Fruit fly (Drosophila melanogaster) whole organism, embryonic: ENCODE measurements around the gene Neu2.

ENCODE experiments used
- Abd-B ChIP-seq: fragments of 200-800 bp; sonication (Bioruptor generic); optimal IDR thresholded peaks from 2 replicates; lab custom pipeline; 2018; ENCODE audit warnings: missing biosample characterization, mild to moderate bottlenecking, missing genetic modification characterization, moderate library complexity
- Antp ChIP-seq: fragments of 200-800 bp; sonication (Bioruptor generic); optimal IDR thresholded peaks from 3 replicates; lab custom pipeline; 2016; ENCODE audit warnings: missing biosample characterization, missing genetic modification characterization
- B-H2 ChIP-seq: fragments of 200-800 bp; sonication (Bioruptor generic); optimal IDR thresholded peaks from 2 replicates; lab custom pipeline; 2018; ENCODE audit warnings: missing biosample characterization, mild to moderate bottlenecking, missing genetic modification characterization
- CG10321 ChIP-seq: fragments of 200-800 bp; sonication (Bioruptor generic); IDR thresholded peaks from 2 replicates; pipeline ENCODE4 v1.3.6; 2022; ENCODE audit warnings: missing biosample characterization, missing genetic modification characterization
- CG10565 ChIP-seq: fragments of 200-800 bp; sonication (Bioruptor generic); optimal IDR thresholded peaks from 3 replicates; lab custom pipeline; 2016; ENCODE audit warnings: missing biosample characterization, mild to moderate bottlenecking, missing genetic modification characterization
- CG10654 ChIP-seq: fragments of 200-800 bp; sonication (Bioruptor generic); optimal IDR thresholded peaks from 2 replicates; lab custom pipeline; 2016; ENCODE audit warnings: missing biosample characterization, missing genetic modification characterization
- CG11504 ChIP-seq: fragments of 200-800 bp; sonication (Bioruptor generic); optimal IDR thresholded peaks from 3 replicates; lab custom pipeline; 2019; ENCODE audit warnings: missing biosample characterization, mild to moderate bottlenecking, missing genetic modification characterization, moderate library complexity
- CG13424 ChIP-seq: fragments of 200-800 bp; sonication (Bioruptor generic); optimal IDR thresholded peaks from 2 replicates; lab custom pipeline; 2019; ENCODE audit warnings: missing biosample characterization, mild to moderate bottlenecking, missing genetic modification characterization, moderate library complexity
- CG13624 ChIP-seq: fragments of 200-800 bp; sonication (Bioruptor generic); optimal IDR thresholded peaks from 2 replicates; lab custom pipeline; 2016; ENCODE audit warnings: missing biosample characterization, missing genetic modification characterization
- CG13894 ChIP-seq: fragments of 200-800 bp; sonication (Bioruptor generic); optimal IDR thresholded peaks from 3 replicates; lab custom pipeline; 2018; ENCODE audit warnings: missing biosample characterization, mild to moderate bottlenecking, missing genetic modification characterization, moderate library complexity
- CG14441 ChIP-seq: fragments of 200-800 bp; sonication (Bioruptor generic); IDR thresholded peaks from 2 replicates; pipeline ENCODE4 v1.3.6; 2022; ENCODE audit warnings: missing biosample characterization, missing genetic modification characterization
- CG16863 ChIP-seq: fragments of 200-800 bp; sonication (Bioruptor generic); optimal IDR thresholded peaks from 3 replicates; lab custom pipeline; 2016; ENCODE audit warnings: missing biosample characterization, missing genetic modification characterization
- CG2120 ChIP-seq: fragments of 200-800 bp; sonication (Bioruptor generic); optimal IDR thresholded peaks from 3 replicates; lab custom pipeline; 2016; ENCODE audit warnings: missing biosample characterization, missing genetic modification characterization
- CG2678 ChIP-seq: fragments of 200-800 bp; sonication (Bioruptor generic); optimal IDR thresholded peaks from 3 replicates; lab custom pipeline; 2019; ENCODE audit warnings: missing biosample characterization, mild to moderate bottlenecking, missing genetic modification characterization, moderate library complexity
- CG34376 ChIP-seq: fragments of 200-800 bp; sonication (Bioruptor generic); optimal IDR thresholded peaks from 2 replicates; lab custom pipeline; 2018; ENCODE audit warnings: missing biosample characterization, mild to moderate bottlenecking, missing genetic modification characterization
- CG4820 ChIP-seq: fragments of 200-800 bp; sonication (Bioruptor generic); optimal IDR thresholded peaks from 3 replicates; lab custom pipeline; 2016; ENCODE audit warnings: missing biosample characterization, missing genetic modification characterization
- CG7963 ChIP-seq: fragments of 200-800 bp; sonication (Bioruptor generic); IDR thresholded peaks from 3 replicates; pipeline ENCODE4 v1.3.6; 2022; ENCODE audit warnings: missing biosample characterization, missing genetic modification characterization; ENCODE audit not compliant: partially characterized antibody
- CG7987 ChIP-seq: fragments of 200-800 bp; sonication (Bioruptor generic); optimal IDR thresholded peaks from 2 replicates; lab custom pipeline; 2018; ENCODE audit warnings: missing biosample characterization, mild to moderate bottlenecking, missing genetic modification characterization, moderate library complexity
- CG9215 ChIP-seq: fragments of 200-800 bp; sonication (Bioruptor generic); IDR thresholded peaks from 2 replicates; pipeline ENCODE4 v1.3.6; 2022; ENCODE audit warnings: missing biosample characterization, missing genetic modification characterization
- Dip3 ChIP-seq: fragments of 200-800 bp; sonication (Bioruptor generic); optimal IDR thresholded peaks from 3 replicates; lab custom pipeline; 2016; ENCODE audit warnings: missing biosample characterization, missing genetic modification characterization
- HLH4C ChIP-seq: fragments of 200-800 bp; sonication (Bioruptor generic); IDR thresholded peaks from 3 replicates; pipeline ENCODE4 v1.3.6; 2022; ENCODE audit warnings: missing biosample characterization, missing genetic modification characterization; ENCODE audit not compliant: partially characterized antibody
- Hr3 ChIP-seq: fragments of 200-800 bp; sonication (Bioruptor generic); optimal IDR thresholded peaks from 3 replicates; lab custom pipeline; 2016; ENCODE audit warnings: missing biosample characterization, missing genetic modification characterization
- Hr39 ChIP-seq: fragments of >200 bp; optimal IDR thresholded peaks from 2 replicates; lab custom pipeline; 2017
- Lpt ChIP-seq: fragments of >200 bp; optimal IDR thresholded peaks from 2 replicates; lab custom pipeline; 2018; ENCODE audit warnings: missing biosample characterization, missing genetic modification characterization
- Mrtf ChIP-seq: fragments of 200-800 bp; sonication (Bioruptor generic); IDR thresholded peaks from 3 replicates; pipeline ENCODE4 v1.3.6; 2022; ENCODE audit warnings: missing biosample characterization, missing genetic modification characterization
- Myb ChIP-seq: fragments of 200-800 bp; sonication (Bioruptor generic); optimal IDR thresholded peaks from 2 replicates; lab custom pipeline; 2016; ENCODE audit warnings: missing biosample characterization, missing genetic modification characterization
- Nf-YB ChIP-seq: fragments of 200-800 bp; sonication (Bioruptor generic); optimal IDR thresholded peaks from 3 replicates; lab custom pipeline; 2019; ENCODE audit warnings: missing biosample characterization, mild to moderate bottlenecking, missing genetic modification characterization, moderate library complexity
- Nf-YC ChIP-seq: fragments of 200-800 bp; optimal IDR thresholded peaks from 3 replicates; lab custom pipeline; 2019; ENCODE audit warnings: missing biosample characterization, mild to moderate bottlenecking, missing genetic modification characterization, moderate library complexity
- Ptx1 ChIP-seq: fragments of 200-800 bp; sonication (Bioruptor generic); IDR thresholded peaks from 2 replicates; pipeline ENCODE4 v1.3.6; 2022; ENCODE audit warnings: missing biosample characterization, missing genetic modification characterization
- Side ChIP-seq: fragments of 200-800 bp; sonication (Bioruptor generic); optimal IDR thresholded peaks from 2 replicates; lab custom pipeline; 2016; ENCODE audit warnings: missing biosample characterization, missing genetic modification characterization
- Sox102F ChIP-seq: fragments of 200-800 bp; sonication (Bioruptor generic); optimal IDR thresholded peaks from 2 replicates; lab custom pipeline; 2018; ENCODE audit warnings: missing biosample characterization, mild to moderate bottlenecking, missing genetic modification characterization, moderate library complexity
- Trl ChIP-seq, 3 experiments: fragments of >200 bp in 2 of 3; fragments of 200-800 bp in 1 of 3; sonication (Bioruptor generic) in 1 of 3; optimal IDR thresholded peaks; 2 replicates in 1 of 3; 3 replicates in 2 of 3; lab custom pipeline; 2016 to 2017; ENCODE audit warnings: missing biosample characterization in 1 of 3, missing genetic modification characterization in 1 of 3
- Xbp1 ChIP-seq: fragments of 200-800 bp; sonication (Bioruptor generic); optimal IDR thresholded peaks from 3 replicates; lab custom pipeline; 2016; ENCODE audit warnings: missing biosample characterization, mild to moderate bottlenecking, missing genetic modification characterization
- aop ChIP-seq: fragments of 200-800 bp; sonication (Bioruptor generic); IDR thresholded peaks from 2 replicates; pipeline ENCODE4 v1.3.6; 2022; ENCODE audit warnings: missing biosample characterization, missing genetic modification characterization
- bbx ChIP-seq: fragments of 200-800 bp; sonication (Bioruptor generic); IDR thresholded peaks from 2 replicates; pipeline ENCODE4 v1.3.6; 2022; ENCODE audit warnings: missing biosample characterization, missing genetic modification characterization; ENCODE audit not compliant: partially characterized antibody
- gem ChIP-seq: fragments of 200-800 bp; sonication (Bioruptor generic); optimal IDR thresholded peaks from 2 replicates; lab custom pipeline; 2019; ENCODE audit warnings: missing biosample characterization, mild to moderate bottlenecking, missing genetic modification characterization, moderate library complexity
- h ChIP-seq: fragments of >200 bp; optimal IDR thresholded peaks from 2 replicates; lab custom pipeline; 2017
- jigr1 ChIP-seq: fragments of 200-800 bp; sonication (Bioruptor generic); IDR thresholded peaks from 3 replicates; pipeline ENCODE4 v1.3.6; 2022; ENCODE audit warnings: missing biosample characterization, missing genetic modification characterization
- lmd ChIP-seq: fragments of 200-800 bp; sonication (Bioruptor generic); IDR thresholded peaks from 2 replicates; pipeline ENCODE4 v1.3.6; 2022; ENCODE audit warnings: missing biosample characterization, missing genetic modification characterization
- nerfin-1 ChIP-seq: fragments of 200-800 bp; sonication (Bioruptor generic); optimal IDR thresholded peaks from 3 replicates; lab custom pipeline; 2019; ENCODE audit warnings: missing biosample characterization, mild to moderate bottlenecking, missing genetic modification characterization, moderate library complexity
- nmo ChIP-seq: fragments of 200-800 bp; sonication (Bioruptor generic); optimal IDR thresholded peaks from 2 replicates; lab custom pipeline; 2018; ENCODE audit warnings: missing biosample characterization, mild to moderate bottlenecking, missing genetic modification characterization, moderate library complexity
- oc ChIP-seq: fragments of 200-800 bp; sonication (Bioruptor generic); optimal IDR thresholded peaks from 2 replicates; lab custom pipeline; 2018; ENCODE audit warnings: missing biosample characterization, mild to moderate bottlenecking, missing genetic modification characterization, moderate library complexity
- peb ChIP-seq: fragments of 200-800 bp; sonication (Bioruptor generic); IDR thresholded peaks from 2 replicates; pipeline ENCODE4 v1.3.6; 2022; ENCODE audit warnings: missing biosample characterization, missing genetic modification characterization
- pho ChIP-seq: fragments of 200-800 bp; sonication (Bioruptor generic); optimal IDR thresholded peaks from 2 replicates; lab custom pipeline; 2016; ENCODE audit warnings: missing biosample characterization, missing genetic modification characterization
- pros ChIP-seq: fragments of 200-800 bp; sonication (Bioruptor generic); optimal IDR thresholded peaks from 3 replicates; lab custom pipeline; 2019; ENCODE audit warnings: missing biosample characterization, mild to moderate bottlenecking, missing genetic modification characterization, moderate library complexity
- row ChIP-seq: fragments of 200-800 bp; sonication (Bioruptor generic); IDR thresholded peaks from 3 replicates; pipeline ENCODE4 v1.3.6; 2022; ENCODE audit warnings: missing biosample characterization, missing genetic modification characterization
- seq ChIP-seq: fragments of 200-800 bp; sonication (Bioruptor generic); IDR thresholded peaks from 2 replicates; pipeline ENCODE4 v1.3.6; 2022; ENCODE audit warnings: missing biosample characterization, missing genetic modification characterization
- stwl ChIP-seq: fragments of 200-800 bp; sonication (Bioruptor generic); optimal IDR thresholded peaks from 3 replicates; lab custom pipeline; 2018; ENCODE audit warnings: missing biosample characterization, mild to moderate bottlenecking, missing genetic modification characterization, moderate library complexity
- tll ChIP-seq, 2 experiments: fragments of 200-800 bp in 1 of 2; fragments of >200 bp in 1 of 2; sonication (Bioruptor generic) in 1 of 2; optimal IDR thresholded peaks; 2 replicates each; lab custom pipeline; 2017 to 2019; ENCODE audit warnings: missing biosample characterization in 2 of 2, missing genetic modification characterization in 2 of 2, mild to moderate bottlenecking in 1 of 2, moderate library complexity in 1 of 2
- vfl ChIP-seq: fragments of 200-800 bp; sonication (Bioruptor generic); optimal IDR thresholded peaks from 2 replicates; lab custom pipeline; 2016; ENCODE audit warnings: missing biosample characterization, missing genetic modification characterization
- vnd ChIP-seq: fragments of 200-800 bp; sonication (Bioruptor generic); IDR thresholded peaks from 3 replicates; pipeline ENCODE4 v1.3.6; 2022; ENCODE audit warnings: missing biosample characterization, missing genetic modification characterization; ENCODE audit not compliant: partially characterized antibody
- z ChIP-seq: fragments of 200-800 bp; sonication (Bioruptor generic); IDR thresholded peaks from 3 replicates; pipeline ENCODE4 v1.3.6; 2022; ENCODE audit warnings: missing biosample characterization, missing genetic modification characterization

Gene Neu2

DNA sequence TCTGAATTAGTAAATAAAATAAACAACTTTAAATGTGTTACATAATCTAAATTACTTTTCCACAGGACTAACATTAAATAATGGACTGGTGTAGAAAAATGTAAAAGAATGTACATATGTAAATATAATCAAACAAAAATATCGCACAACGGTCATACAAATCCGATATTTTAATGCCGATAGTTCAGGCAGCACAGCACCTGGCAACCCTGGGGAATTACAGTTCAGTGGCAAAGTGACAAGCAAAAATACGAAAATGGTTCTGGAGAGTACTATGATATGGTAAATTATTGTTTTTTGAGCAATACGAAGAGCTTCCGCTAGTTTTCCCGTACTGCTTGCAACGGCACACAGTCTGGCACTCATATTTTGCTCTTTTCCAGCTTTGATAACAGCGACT, 46.5 kb upstream of the Neu2 start, which contains the start of gene Rpn10 (continued):
- no peak for TF ChIP-seq Lpt (GFP tag; lab: Kevin White, UChicago)
- no peak for TF ChIP-seq h (lab: Kevin White, UChicago)
- no peak for TF ChIP-seq tll (GFP tag; optimal IDR thresholded peaks at IDR 0.05; lab: Kevin White, UChicago)
- peak; percentile 89 for TF ChIP-seq stwl (tag; lab: Kevin White, UChicago)
- TF ChIP-seq Nf-YB (GFP tag; lab: Kevin White, UChicago), result no peak
- TF ChIP-seq nerfin-1, result peak; percentile 58
- no peak for TF ChIP-seq jigr1 (GFP tag; lab: Robert Waterston, UW)
- TF ChIP-seq Ptx1 (GFP tag; lab: Robert Waterston, UW), result no peak
- TF ChIP-seq CG10321 (GFP tag; lab: Robert Waterston, UW), result no peak
- TF ChIP-seq CG2678 (tag; lab: Kevin White, UChicago), result no peak
- peak; percentile 98 for TF ChIP-seq bbx (GFP tag; lab: Robert Waterston, UW)
- no peak for TF ChIP-seq Hr3 (GFP tag; lab: Kevin White, UChicago)
- TF ChIP-seq vfl, result no peak
- no peak for TF ChIP-seq z
- TF ChIP-seq Dip3, result peak; percentile 21
- TF ChIP-seq B-H2 (GFP tag; lab: Kevin White, UChicago), result peak; percentile 46
- peak; percentile 20 for TF ChIP-seq Side (GFP tag; lab: Kevin White, UChicago)
- TF ChIP-seq aop (GFP tag; lab: Robert Waterston, UW), result no peak
- peak; percentile 78 for TF ChIP-seq CG13894
- peak; percentile 85 for TF ChIP-seq row (GFP tag; lab: Robert Waterston, UW)
- peak; percentile 82 for TF ChIP-seq Myb (GFP tag; lab: Kevin White, UChicago)
- peak; percentile 44 for TF ChIP-seq CG13424 (tag; lab: Kevin White, UChicago)
- no peak for TF ChIP-seq CG10565 (GFP tag; lab: Kevin White, UChicago)
- TF ChIP-seq gem (tag; lab: Kevin White, UChicago), result no peak
- no peak for TF ChIP-seq Hr39 (lab: Kevin White, UChicago)
- no peak for TF ChIP-seq Trl (optimal IDR thresholded peaks at IDR 0.05; lab: Kevin White, UChicago)
- no peak for TF ChIP-seq Trl (GFP tag; optimal IDR thresholded peaks at IDR 0.05; lab: Kevin White, UChicago)
- TF ChIP-seq Xbp1, result peak; percentile 58
- TF ChIP-seq Sox102F (GFP tag; lab: Kevin White, UChicago), result no peak
- TF ChIP-seq CG2120 (GFP tag; lab: Kevin White, UChicago), result peak; percentile 54
- no peak for TF ChIP-seq seq (GFP tag; lab: Robert Waterston, UW)
- peak; percentile 72 for TF ChIP-seq nmo (GFP tag; lab: Kevin White, UChicago)
- no peak for TF ChIP-seq oc (tag; lab: Kevin White, UChicago)
- no peak for TF ChIP-seq CG16863 (GFP tag; lab: Kevin White, UChicago)
- no peak for TF ChIP-seq peb (GFP tag; lab: Robert Waterston, UW)
- peak; percentile 29 for TF ChIP-seq Antp (GFP tag; lab: Kevin White, UChicago)
- TF ChIP-seq pho (GFP tag; lab: Kevin White, UChicago), result no peak
- no peak for TF ChIP-seq lmd (GFP tag; lab: Robert Waterston, UW)
- no peak for TF ChIP-seq CG11504 (tag; lab: Kevin White, UChicago)
- TF ChIP-seq HLH4C (GFP tag; lab: Robert Waterston, UW), result peak; percentile 95
- TF ChIP-seq CG34376 (GFP tag; lab: Kevin White, UChicago), result no peak
- no peak for TF ChIP-seq Nf-YC (tag; lab: Kevin White, UChicago)
- TF ChIP-seq CG10654 (GFP tag; lab: Kevin White, UChicago), result peak; percentile 11
- TF ChIP-seq Abd-B (GFP tag; lab: Kevin White, UChicago), result no peak
- no peak for TF ChIP-seq CG14441
- no peak for TF ChIP-seq CG9215 (GFP tag; lab: Robert Waterston, UW)
- no peak for TF ChIP-seq CG4820 (GFP tag; lab: Kevin White, UChicago)
- no peak for TF ChIP-seq pros (GFP tag; lab: Kevin White, UChicago)
- TF ChIP-seq Mrtf (GFP tag; lab: Robert Waterston, UW), result no peak
- TF ChIP-seq CG7987, result peak; percentile 2
- TF ChIP-seq vnd (GFP tag; lab: Robert Waterston, UW), result peak; percentile 97
- TF ChIP-seq CG7963 (GFP tag; lab: Robert Waterston, UW), result peak; percentile 93
- peak; percentile 29 for TF ChIP-seq CG13624 (GFP tag; lab: Kevin White, UChicago)
